Fruit fly (Drosophila melanogaster): ENCODE results near the gene CG5890.

Gene CG5890

DNA sequence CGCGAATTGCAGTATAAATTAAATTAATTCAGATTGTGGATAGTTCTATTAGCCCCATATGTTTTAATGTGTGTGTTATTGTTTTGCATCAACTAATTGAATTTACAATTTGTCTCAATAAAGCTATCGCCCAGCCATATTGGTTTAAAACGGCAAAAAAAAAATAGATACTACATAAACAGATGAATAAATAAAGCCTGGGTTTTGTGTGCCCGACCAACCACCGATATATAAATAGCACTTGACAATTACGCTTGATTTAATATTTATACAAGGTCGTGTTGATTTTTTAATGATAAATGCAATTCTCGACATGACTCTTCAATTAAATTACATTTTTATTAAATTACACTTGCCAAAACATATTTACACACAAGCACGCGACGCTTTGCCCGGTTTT lies 14.4 kb downstream of the CG5890 start (continued):
- TF ChIP-seq CG6765 (GFP tag; optimal IDR thresholded peaks at IDR 0.05) (peak; percentile 51), dmrt99B (tag; optimal IDR thresholded peaks at IDR 0.05) (no peak), bab2 (GFP tag; optimal IDR thresholded peaks at IDR 0.05) (no peak), her (GFP tag; optimal IDR thresholded peaks at IDR 0.05) (no peak), pho (GFP tag; optimal IDR thresholded peaks at IDR 0.05) (peak; percentile 2), Hmr (GFP tag; optimal IDR thresholded peaks at IDR 0.05) (peak; percentile 75), Hsf (GFP tag; optimal IDR thresholded peaks at IDR 0.05) (no peak), pzg (GFP tag; optimal IDR thresholded peaks at IDR 0.05) (no peak), Meics (GFP tag; optimal IDR thresholded peaks at IDR 0.05) (peak; percentile 51), schlank (tag; optimal IDR thresholded peaks at IDR 0.05) (peak; percentile 16), Atf6 (GFP tag; IDR thresholded peaks at IDR 0.05) (peak; percentile 60; the same call in 1 of the 2 replicates), CG33557 (GFP tag; optimal IDR thresholded peaks at IDR 0.05) (no peak), CrebB (tag; optimal IDR thresholded peaks at IDR 0.05) (no peak), nom (GFP tag; optimal IDR thresholded peaks at IDR 0.05) (no peak), CG18619 (GFP tag; optimal IDR thresholded peaks at IDR 0.05) (no peak), jumu (GFP tag; optimal IDR thresholded peaks at IDR 0.05) (no peak), esg (GFP tag; conservative IDR thresholded peaks at IDR 0.05) (no peak), CG9932 (GFP tag; IDR thresholded peaks at IDR 0.05) (no peak), Hr3 (GFP tag; optimal IDR thresholded peaks at IDR 0.05) (no peak), Spps (tag; optimal IDR thresholded peaks at IDR 0.05) (no peak), CG13296 (GFP tag; optimal IDR thresholded peaks at IDR 0.05) (peak; percentile 32), CG4328 (GFP tag; optimal IDR thresholded peaks at IDR 0.05) (no peak), CG2129 (GFP tag; IDR thresholded peaks at IDR 0.05; ENCODE audit: partially characterized antibody) (no peak), hth (optimal IDR thresholded peaks at IDR 0.05) (no peak), z (GFP tag; IDR thresholded peaks at IDR 0.05) (no peak), MBD-R2 (GFP tag; IDR thresholded peaks at IDR 0.05) (no peak), al (GFP tag; IDR thresholded peaks at IDR 0.05) (no peak), CG3281 (GFP tag; optimal IDR thresholded peaks at IDR 0.05) (peak; percentile 51), CG4707 (GFP tag; optimal IDR thresholded peaks at IDR 0.05) (no peak), CG18764 (GFP tag; optimal IDR thresholded peaks at IDR 0.05) (no peak), CG9797 (GFP tag; optimal IDR thresholded peaks at IDR 0.05) (no peak), CG7839 (tag; optimal IDR thresholded peaks at IDR 0.05) (no peak), crol (GFP tag; IDR thresholded peaks at IDR 0.05) (no peak), gfzf (GFP tag; optimal IDR thresholded peaks at IDR 0.05) (no peak), Awh (GFP tag; IDR thresholded peaks at IDR 0.05) (no peak), CG32532 (GFP tag; IDR thresholded peaks at IDR 0.05) (no peak), Sox102F (GFP tag; optimal IDR thresholded peaks at IDR 0.05) (no peak), Optix (GFP tag; IDR thresholded peaks at IDR 0.05) (no peak), fd3F (GFP tag; optimal IDR thresholded peaks at IDR 0.05) (peak; percentile 37), sna (GFP tag; IDR thresholded peaks at IDR 0.05; ENCODE audit: partially characterized antibody) (no peak), hkb (optimal IDR thresholded peaks at IDR 0.05) (no peak), hkb (GFP tag; IDR thresholded peaks at IDR 0.05) (no peak), CG15514 (GFP tag; optimal IDR thresholded peaks at IDR 0.05) (peak; percentile 67), exex (tag; optimal IDR thresholded peaks at IDR 0.05) (no peak), CG1792 (GFP tag; optimal IDR thresholded peaks at IDR 0.05) (no peak), Max (GFP tag; optimal IDR thresholded peaks at IDR 0.05) (no peak), Antp (GFP tag; optimal IDR thresholded peaks at IDR 0.05) (no peak), CG6854 (GFP tag; optimal IDR thresholded peaks at IDR 0.05) (no peak), CG4730 (GFP tag; IDR thresholded peaks at IDR 0.05) (no peak), row (GFP tag; IDR thresholded peaks at IDR 0.05) (no peak), dysf (GFP tag; IDR thresholded peaks at IDR 0.05) (no peak), BtbVII (GFP tag; optimal IDR thresholded peaks at IDR 0.05) (peak; percentile 28), Adf1 (GFP tag; IDR thresholded peaks at IDR 0.05) (no peak)
